Fruit fly (Drosophila melanogaster) whole organism, wandering third instar larva: Measurements from ENCODE around the gene CG32299.

Source experiments
- CrebA ChIP-seq: fragments of 200-800 bp; sonication (Bioruptor generic); optimal IDR thresholded peaks from 2 replicates; lab custom pipeline; 2016; ENCODE audit warnings: missing biosample characterization, mild to moderate bottlenecking, missing genetic modification characterization, borderline replicate concordance
- Hr78 ChIP-seq: fragments of >200 bp; optimal IDR thresholded peaks from 2 replicates; lab custom pipeline; 2017; ENCODE audit warnings: missing biosample characterization, missing genetic modification characterization
- Vsx2 ChIP-seq: fragments of 200-300, 225-300 bp; sonication (Bioruptor generic); optimal IDR thresholded peaks from 2 replicates; lab custom pipeline; 2018; ENCODE audit warnings: missing biosample characterization, missing genetic modification characterization; ENCODE audit not compliant: partially characterized antibody
- psq ChIP-seq: fragments of 200-800 bp; sonication (Bioruptor generic); optimal IDR thresholded peaks from 3 replicates; lab custom pipeline; 2017; ENCODE audit warnings: missing biosample characterization, mild to moderate bottlenecking, missing genetic modification characterization, moderate library complexity
- usp ChIP-seq: fragments of >200 bp; optimal IDR thresholded peaks from 2 replicates; lab custom pipeline; 2017; ENCODE audit warnings: missing biosample characterization, missing genetic modification characterization
- woc ChIP-seq: sonication (Bioruptor generic); optimal IDR thresholded peaks from 2 replicates; lab custom pipeline; 2016; ENCODE audit warnings: missing biosample characterization, mild to moderate bottlenecking, missing genetic modification characterization

- TF ChIP-seq Hr78 (GFP tag; lab: Kevin White, UChicago): no peak
- TF ChIP-seq usp: no peak
- TF ChIP-seq woc (GFP tag; lab: Kevin White, UChicago): no peak
- no peak for TF ChIP-seq Vsx2 (GFP tag; lab: Kevin White, UChicago)
- TF ChIP-seq CrebA (GFP tag; lab: Kevin White, UChicago): no peak
- TF ChIP-seq psq (GFP tag; lab: Kevin White, UChicago): no peak
Observed at dm6 chr3L:2377114-2377783, 13.5 kb downstream of the CG32299 start, which contains the start of the genes CG15877 and Svil.
